Fruit fly (Drosophila melanogaster) whole organism, pupa: Measurements from ENCODE around the gene Tis11.

Experiments used
- CG12605 ChIP-seq: fragments of 200-800 bp; sonication (Bioruptor generic); IDR thresholded peaks from 2 replicates; pipeline ENCODE4 v1.3.6; 2022; ENCODE audit warnings: missing biosample characterization, missing genetic modification characterization
- CG32121 ChIP-seq: fragments of 200-800 bp; sonication (Bioruptor generic); IDR thresholded peaks from 2 replicates; pipeline ENCODE4 v1.3.6; 2022; ENCODE audit warnings: missing biosample characterization, missing genetic modification characterization
- CG34367 ChIP-seq: fragments of 200-800 bp; sonication (Bioruptor generic); optimal IDR thresholded peaks from 2 replicates; lab custom pipeline; 2018; ENCODE audit warnings: missing biosample characterization, mild to moderate bottlenecking, missing genetic modification characterization
- CG9948 ChIP-seq: fragments of 200-800 bp; sonication (Bioruptor generic); optimal IDR thresholded peaks from 2 replicates; lab custom pipeline; 2018; ENCODE audit warnings: missing biosample characterization, mild to moderate bottlenecking, missing genetic modification characterization, moderate library complexity
- EcR ChIP-seq: fragments of 200-800 bp; sonication (Bioruptor generic); optimal IDR thresholded peaks from 3 replicates; lab custom pipeline; 2019; ENCODE audit warnings: missing biosample characterization, missing genetic modification characterization, mild to moderate bottlenecking, moderate library complexity, missing genetic modification reagents
- fd96Ca ChIP-seq: fragments of 200-800 bp; sonication (Bioruptor generic); IDR thresholded peaks from 3 replicates; pipeline ENCODE4 v1.3.6; 2022; ENCODE audit warnings: missing biosample characterization, missing genetic modification characterization

DNA sequence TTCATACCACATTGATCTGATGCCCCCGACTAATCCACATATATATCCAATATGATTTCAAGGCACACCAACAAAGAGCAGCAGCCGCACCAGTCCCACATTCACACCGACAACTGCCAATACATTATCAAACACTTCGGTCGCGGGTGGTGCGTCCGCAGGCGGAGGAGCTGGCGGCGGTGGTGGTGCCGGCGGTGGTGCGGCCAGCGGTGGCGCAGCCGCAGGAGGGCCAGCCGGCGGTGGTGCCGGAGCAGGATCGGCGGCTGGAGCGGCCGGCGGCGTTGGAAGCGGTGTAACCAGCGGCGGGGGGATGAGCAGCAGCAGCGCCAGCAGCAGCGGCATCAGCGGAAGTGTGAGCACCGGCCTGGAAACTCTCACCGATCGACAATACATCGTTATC is 7.6 kb upstream of the Tis11 start:
- no peak for TF ChIP-seq EcR
- TF ChIP-seq CG32121 (GFP tag; lab: Robert Waterston, UW): no peak
- TF ChIP-seq CG12605 (GFP tag; lab: Robert Waterston, UW): no peak
- TF ChIP-seq CG9948: no peak
- no peak for TF ChIP-seq CG34367 (tag; lab: Kevin White, UChicago)
- no peak for TF ChIP-seq fd96Ca (GFP tag; lab: Robert Waterston, UW)
